Fruit fly (Drosophila melanogaster): ENCODE data around the gene CG33267.

DNA sequence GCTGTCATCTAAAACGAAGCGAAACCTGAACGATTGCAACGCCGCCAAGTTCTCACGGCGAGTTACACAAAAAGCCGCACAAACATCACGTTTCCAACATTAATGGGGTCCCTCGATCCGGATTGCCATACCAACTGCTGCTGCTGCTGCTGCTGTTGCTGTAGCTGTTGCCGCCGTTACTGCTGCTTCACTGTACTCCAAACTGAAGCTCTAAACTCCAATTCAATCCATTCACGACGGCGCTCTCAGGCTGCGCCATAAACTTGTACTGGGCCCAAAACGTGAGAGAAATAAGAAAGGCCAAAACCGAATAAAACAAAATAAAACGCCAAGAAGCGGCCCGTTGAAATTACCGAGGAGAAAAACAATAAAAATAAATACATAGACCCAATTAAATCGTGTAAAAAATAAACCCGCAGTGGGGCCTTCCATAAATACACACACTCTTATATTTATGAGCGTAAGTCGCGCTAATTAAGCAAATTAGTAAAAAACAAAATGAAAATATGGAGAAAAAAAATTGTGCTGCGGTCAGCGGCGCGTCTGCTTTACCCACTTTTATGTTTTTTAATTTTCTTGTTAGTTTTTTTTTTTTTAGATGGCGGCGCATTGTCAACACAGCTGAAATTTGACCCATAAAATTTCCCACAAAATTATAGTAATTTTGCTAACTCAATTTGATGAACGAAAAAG, 16.8 kb upstream of the CG33267 start:
- TF ChIP-seq CTCF (optimal IDR thresholded peaks at IDR 0.05) (no peak), CG8478 (optimal IDR thresholded peaks at IDR 0.05) (no peak)

Data from S2 (cell line).